Worm (Caenorhabditis elegans) whole organism, L1 larva: ENCODE measurements around the gene ttr-42.

ENCODE experiments used
- C16A3.4 ChIP-seq: fragments of 150-350 bp; optimal IDR thresholded peaks from 2 replicates; lab custom pipeline; 2014; ENCODE audit warnings: missing biosample characterization, missing genetic modification characterization
- C34B4.2 ChIP-seq: sonication (generic microtip); optimal IDR thresholded peaks from 2 replicates; lab custom pipeline; 2017; ENCODE audit warnings: mild to moderate bottlenecking, missing genetic modification characterization, missing compliant biosample characterization
- Y116A8C.19 ChIP-seq: sonication (generic microtip); optimal IDR thresholded peaks from 2 replicates; lab custom pipeline; 2016; ENCODE audit warnings: missing compliant biosample characterization, missing genetic modification characterization, borderline replicate concordance
- aha-1 ChIP-seq: fragments of 150-350 bp; optimal IDR thresholded peaks from 2 replicates; lab custom pipeline; 2014; ENCODE audit warnings: missing biosample characterization, missing genetic modification characterization
- aly-2 ChIP-seq: fragments of 150-350 bp; optimal IDR thresholded peaks from 2 replicates; lab custom pipeline; 2014; ENCODE audit warnings: missing biosample characterization, missing genetic modification characterization
- ama-1 ChIP-seq: fragments of 150-350 bp; optimal IDR thresholded peaks from 2 replicates; lab custom pipeline; 2014
- blmp-1 ChIP-seq: fragments of 150-350 bp; optimal IDR thresholded peaks from 2 replicates; lab custom pipeline; 2014; ENCODE audit warnings: missing biosample characterization, missing genetic modification characterization
- ceh-8 ChIP-seq: fragments of 200-800 bp; sonication (Bioruptor generic); optimal IDR thresholded peaks from 2 replicates; lab custom pipeline; 2018; ENCODE audit warnings: mild to moderate bottlenecking, missing genetic modification characterization, moderate library complexity, missing compliant biosample characterization
- ceh-82 ChIP-seq, 3 experiments: fragments of 150-350 bp in 1 of 3; sonication (generic microtip) in 2 of 3; optimal IDR thresholded peaks; 2 replicates each; lab custom pipeline; 2014 to 2017; ENCODE audit warnings: missing biosample characterization in 3 of 3, missing genetic modification characterization in 3 of 3
- ces-1 ChIP-seq: fragments of 150-350 bp; optimal IDR thresholded peaks from 2 replicates; lab custom pipeline; 2014; ENCODE audit warnings: missing biosample characterization, missing genetic modification reagents, missing genetic modification characterization
- egl-13 ChIP-seq: sonication (generic microtip); optimal IDR thresholded peaks from 2 replicates; lab custom pipeline; 2016; ENCODE audit warnings: missing genotype, missing genetic modification reagents, missing genetic modification characterization, missing compliant biosample characterization
- elt-3 ChIP-seq, 6 experiments: fragments of 150-350 bp in 1 of 6; sonication (generic microtip); optimal IDR thresholded peaks; 2 replicates each; lab custom pipeline; 2017 to 2018; ENCODE audit warnings: missing biosample characterization in 6 of 6, missing genetic modification characterization in 6 of 6, inconsistent platforms in 1 of 6
- fkh-10 ChIP-seq: sonication (generic microtip); optimal IDR thresholded peaks from 2 replicates; lab custom pipeline; 2017; ENCODE audit warnings: missing biosample characterization, missing genetic modification reagents, missing genetic modification characterization
- fkh-8 ChIP-seq: sonication (generic microtip); optimal IDR thresholded peaks from 2 replicates; lab custom pipeline; 2016; ENCODE audit warnings: mild to moderate bottlenecking, missing genetic modification characterization, missing compliant biosample characterization
- hlh-4 ChIP-seq: sonication (generic microtip); optimal IDR thresholded peaks from 2 replicates; lab custom pipeline; 2016; ENCODE audit warnings: mild to moderate bottlenecking, missing genetic modification characterization, missing compliant biosample characterization
- isw-1 ChIP-seq: fragments of 200-800 bp; sonication (Bioruptor generic); IDR thresholded peaks from 2 replicates; pipeline ENCODE4 v1.3.6; 2022; ENCODE audit warnings: missing genetic modification characterization, missing compliant biosample characterization
- jun-1 ChIP-seq: fragments of 150-350 bp; optimal IDR thresholded peaks from 2 replicates; lab custom pipeline; 2014; ENCODE audit warnings: missing biosample characterization, missing genetic modification reagents, missing genetic modification characterization
- lin-13 ChIP-seq: fragments of 150-350 bp; optimal IDR thresholded peaks from 2 replicates; lab custom pipeline; 2014; ENCODE audit warnings: missing biosample characterization, missing genetic modification reagents, missing genetic modification characterization
- lin-14 ChIP-seq: fragments of 200-800 bp; sonication (Bioruptor generic); optimal IDR thresholded peaks from 2 replicates; lab custom pipeline; 2018; ENCODE audit warnings: mild to moderate bottlenecking, missing genetic modification characterization, moderate library complexity, missing compliant biosample characterization
- lin-15B ChIP-seq: fragments of 150-350 bp; sonication (generic microtip); optimal IDR thresholded peaks from 3 replicates; lab custom pipeline; 2014; ENCODE audit warnings: missing biosample characterization, missing genetic modification characterization
- lin-35 ChIP-seq, 2 experiments: fragments of 150-350 bp; optimal IDR thresholded peaks; 2 replicates each; lab custom pipeline; 2014; ENCODE audit warnings: missing biosample characterization in 2 of 2, missing genetic modification characterization in 2 of 2, missing genetic modification reagents in 2 of 2
- lin-39 ChIP-seq: fragments of 150-350 bp; optimal IDR thresholded peaks from 2 replicates; lab custom pipeline; 2014; ENCODE audit warnings: missing biosample characterization, missing genetic modification reagents, missing genetic modification characterization
- lsy-2 ChIP-seq, 2 experiments: fragments of 150-350 bp; optimal IDR thresholded peaks; 2 replicates each; lab custom pipeline; 2014; ENCODE audit warnings: missing biosample characterization in 2 of 2, missing genetic modification characterization in 2 of 2
- mdl-1 ChIP-seq, 2 experiments: fragments of 150-350 bp; optimal IDR thresholded peaks; 2 replicates each; lab custom pipeline; 2014 to 2017; ENCODE audit warnings: missing biosample characterization in 2 of 2, missing genetic modification characterization in 2 of 2, inconsistent platforms in 1 of 2
- mef-2 ChIP-seq: fragments of 150-350 bp; optimal IDR thresholded peaks from 2 replicates; lab custom pipeline; 2014; ENCODE audit warnings: missing biosample characterization, missing genetic modification characterization
- mep-1 ChIP-seq: fragments of 150-350 bp; optimal IDR thresholded peaks from 2 replicates; lab custom pipeline; 2014; ENCODE audit warnings: missing biosample characterization, missing genetic modification characterization
- nhr-12 ChIP-seq: sonication (generic microtip); optimal IDR thresholded peaks from 2 replicates; lab custom pipeline; 2017; ENCODE audit warnings: missing biosample characterization, missing genetic modification characterization
- nhr-20 ChIP-seq: sonication (generic microtip); optimal IDR thresholded peaks from 2 replicates; lab custom pipeline; 2016; ENCODE audit warnings: mild to moderate bottlenecking, missing genetic modification characterization, missing compliant biosample characterization
- nhr-28 ChIP-seq: fragments of 150-350 bp; optimal IDR thresholded peaks from 2 replicates; lab custom pipeline; 2014; ENCODE audit warnings: missing biosample characterization, missing genetic modification characterization
- nhr-47 ChIP-seq: sonication (generic microtip); optimal IDR thresholded peaks from 2 replicates; lab custom pipeline; 2016; ENCODE audit warnings: mild to moderate bottlenecking, missing genetic modification characterization, moderate library complexity, missing compliant biosample characterization
- nhr-71 ChIP-seq: sonication (generic microtip); optimal IDR thresholded peaks from 2 replicates; lab custom pipeline; 2016; ENCODE audit warnings: mild to moderate bottlenecking, missing genetic modification characterization, moderate library complexity, missing compliant biosample characterization
- nhr-77 ChIP-seq: fragments of 150-350 bp; optimal IDR thresholded peaks from 2 replicates; lab custom pipeline; 2014; ENCODE audit warnings: missing biosample characterization, missing genetic modification characterization
- nhr-85 ChIP-seq: sonication (generic microtip); peaks from one replicate; lab custom pipeline; 2016; ENCODE audit warnings: missing genetic modification characterization, inconsistent platforms, missing compliant biosample characterization
- nhr-90 ChIP-seq: sonication (generic microtip); optimal IDR thresholded peaks from 2 replicates; lab custom pipeline; 2016; ENCODE audit warnings: mild to moderate bottlenecking, missing genetic modification characterization, missing compliant biosample characterization; ENCODE audit not compliant: poor library complexity
- pax-3 ChIP-seq: fragments of 200-800 bp; sonication (Bioruptor generic); optimal IDR thresholded peaks from 2 replicates; lab custom pipeline; 2018; ENCODE audit warnings: mild to moderate bottlenecking, missing genetic modification characterization, moderate library complexity, missing compliant biosample characterization
- pqm-1 ChIP-seq: sonication (generic microtip); optimal IDR thresholded peaks from 3 replicates; lab custom pipeline; 2017; ENCODE audit warnings: missing biosample characterization, missing genetic modification characterization
- rnt-1 ChIP-seq: sonication (generic microtip); optimal IDR thresholded peaks from 2 replicates; lab custom pipeline; 2016; ENCODE audit warnings: mild to moderate bottlenecking, missing genetic modification characterization, moderate library complexity, missing compliant biosample characterization
- skn-1 ChIP-seq: fragments of 150-350 bp; optimal IDR thresholded peaks from 2 replicates; lab custom pipeline; 2014; ENCODE audit warnings: missing biosample characterization, missing genetic modification characterization
- snpc-4 ChIP-seq: fragments of 150-350 bp; optimal IDR thresholded peaks from 2 replicates; lab custom pipeline; 2014; ENCODE audit warnings: missing biosample characterization, missing genetic modification characterization
- snu-23 ChIP-seq: sonication (generic microtip); optimal IDR thresholded peaks from 2 replicates; lab custom pipeline; 2016; ENCODE audit warnings: missing genetic modification characterization, missing compliant biosample characterization
- sptf-1 ChIP-seq: fragments of 150-350 bp; optimal IDR thresholded peaks from 2 replicates; lab custom pipeline; 2014; ENCODE audit warnings: missing biosample characterization, missing genetic modification characterization
- swsn-7 ChIP-seq: sonication (generic microtip); optimal IDR thresholded peaks from 2 replicates; lab custom pipeline; 2016; ENCODE audit warnings: missing genetic modification characterization, missing compliant biosample characterization
- tbx-2 ChIP-seq: sonication (generic microtip); optimal IDR thresholded peaks from 2 replicates; lab custom pipeline; 2016; ENCODE audit warnings: missing genetic modification characterization, missing compliant biosample characterization
- unc-30 ChIP-seq: sonication (generic microtip); optimal IDR thresholded peaks from 2 replicates; lab custom pipeline; 2017; ENCODE audit warnings: missing biosample characterization, missing genetic modification characterization
- unc-98 ChIP-seq: fragments of 200-800 bp; sonication (Bioruptor generic); IDR thresholded peaks from 2 replicates; pipeline ENCODE4 v1.3.6; 2022; ENCODE audit warnings: missing genetic modification characterization, missing compliant biosample characterization
- vab-15 ChIP-seq: sonication (generic microtip); optimal IDR thresholded peaks from 2 replicates; lab custom pipeline; 2017; ENCODE audit warnings: missing genotype, mild to moderate bottlenecking, missing genetic modification characterization, missing compliant biosample characterization
- xbp-1 ChIP-seq: sonication (generic microtip); optimal IDR thresholded peaks from 2 replicates; lab custom pipeline; 2016; ENCODE audit warnings: missing genetic modification characterization, missing compliant biosample characterization
- ztf-11 ChIP-seq, 2 experiments: sonication (generic microtip); optimal IDR thresholded peaks; 2 replicates each; lab custom pipeline; 2016 to 2017; ENCODE audit warnings: missing genetic modification characterization in 2 of 2, missing biosample characterization in 1 of 2, missing compliant biosample characterization in 1 of 2
- ztf-4 ChIP-seq: fragments of 150-350 bp; optimal IDR thresholded peaks from 2 replicates; lab custom pipeline; 2014; ENCODE audit warnings: missing biosample characterization, missing genetic modification characterization

Gene ttr-42

DNA sequence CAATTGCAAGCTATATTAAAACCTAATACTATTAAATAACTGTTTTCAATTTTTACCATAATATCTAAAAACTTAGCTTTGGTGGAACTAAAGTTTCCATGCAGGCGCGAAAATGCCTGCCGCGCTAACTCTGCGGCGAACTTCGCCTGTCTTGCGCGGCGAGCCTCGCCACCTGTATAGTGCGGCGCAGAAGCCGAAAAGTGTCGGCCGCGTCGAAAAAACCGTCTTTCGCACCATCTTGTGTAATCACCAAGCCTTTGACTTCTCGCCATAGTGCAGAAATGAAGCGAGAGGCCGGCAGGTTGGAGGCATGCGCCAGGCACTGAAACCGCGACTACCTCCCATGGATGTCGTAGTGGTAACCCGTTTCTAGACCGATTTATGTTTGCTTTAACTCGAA lies 26.1 kb upstream of the ttr-42 start:
- TF ChIP-seq nhr-85 (tag; lab: Kevin White, UChicago) (peak; percentile 58), blmp-1 (tag; lab: Kevin White, UChicago) (no peak), Y116A8C.19 (tag; lab: Kevin White, UChicago) (no peak), snpc-4 (tag; lab: Kevin White, UChicago) (peak; percentile 75), rnt-1 (tag; lab: Kevin White, UChicago) (peak; percentile 24), vab-15 (no peak)

DNA sequence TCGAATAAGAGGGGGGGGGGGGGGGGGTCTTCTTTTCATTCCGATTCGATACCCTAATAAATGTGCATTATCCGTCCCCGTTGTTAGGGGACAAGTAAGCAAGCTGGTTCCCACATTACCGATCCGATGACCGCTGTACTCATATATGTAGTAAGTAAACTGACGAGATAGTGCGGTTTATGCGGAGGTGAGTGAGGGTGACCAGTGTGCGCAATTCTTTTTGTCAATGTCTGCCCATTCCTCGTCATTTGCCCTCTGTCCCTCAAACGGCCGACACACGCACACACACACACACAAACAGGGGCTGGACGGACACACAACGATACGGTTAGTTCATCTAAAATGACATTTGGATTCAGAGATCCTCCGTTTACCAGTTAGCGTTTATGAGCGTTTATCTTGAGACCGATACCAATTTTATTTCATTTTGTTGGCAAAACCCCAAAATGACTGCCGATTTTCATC lies 25.3 kb upstream of the ttr-42 start, which contains the start of gene aat-3:
TSS of gene aat-3 (plus strand) at position 51 of the 465 bp plus-strand sequence.
- peak in 1 of 2 experiments; percentile 2 for TF ChIP-seq lsy-2 (tag; optimal IDR thresholded peaks at IDR 0.05; lab: Kevin White, UChicago)
- TF ChIP-seq skn-1, result peak; percentile 56
- TF ChIP-seq mdl-1 (tag; optimal IDR thresholded peaks at IDR 0.05; lab: Kevin White, UChicago), result peak in 1 of 2 experiments; percentile 15
- no peak for TF ChIP-seq nhr-77
- TF ChIP-seq sptf-1 (tag; lab: Kevin White, UChicago), result no peak
- no peak for TF ChIP-seq tbx-2
- TF ChIP-seq C16A3.4 (tag; lab: Kevin White, UChicago), result peak; percentile 26
- no peak for TF ChIP-seq pqm-1 (tag; lab: Kevin White, UChicago)
- no peak for TF ChIP-seq mef-2 (tag; lab: Kevin White, UChicago)
- peak; percentile 50 for TF ChIP-seq snu-23 (GFP tag; lab: Kevin White, UChicago)
- no peak for TF ChIP-seq nhr-12
- no peak for TF ChIP-seq ceh-8 (GFP tag; lab: Kevin White, UChicago)
- TF ChIP-seq rnt-1 (tag; lab: Kevin White, UChicago), result no peak
- TF ChIP-seq nhr-47 (tag; lab: Kevin White, UChicago), result peak; percentile 7
- no peak for TF ChIP-seq ces-1 (GFP tag; lab: Kevin White, UChicago)
- TF ChIP-seq vab-15, result peak; percentile 35
- peak; percentile 82 for TF ChIP-seq lin-14 (GFP tag; lab: Kevin White, UChicago)
- peak; percentile 17 for TF ChIP-seq mep-1
- peak; percentile 34 for TF ChIP-seq nhr-20 (tag; lab: Kevin White, UChicago)

DNA sequence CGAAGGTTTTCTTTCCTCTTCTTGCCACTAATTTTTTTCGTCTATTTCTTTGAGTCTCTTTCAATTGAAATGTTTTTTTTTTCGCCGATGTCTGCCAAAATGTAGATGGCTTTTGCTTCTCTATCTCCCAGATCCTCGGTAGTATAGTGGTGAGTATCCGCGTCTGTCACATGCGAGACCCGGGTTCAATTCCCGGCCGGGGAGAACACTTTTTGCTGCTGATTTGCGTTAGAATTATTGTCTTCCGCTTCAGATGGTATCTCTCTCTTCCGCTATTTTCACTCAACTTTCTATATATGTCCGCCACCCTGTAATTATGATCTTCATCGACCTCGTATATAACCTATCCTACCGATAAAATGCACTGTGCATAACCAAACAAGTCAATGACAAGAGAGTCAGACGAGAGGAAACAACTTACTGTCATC lies 24.1 kb upstream of the ttr-42 start:
- TF ChIP-seq fkh-10 (GFP tag; lab: Kevin White, UChicago) (no peak), nhr-90 (tag; lab: Kevin White, UChicago) (peak; percentile 85), lin-39 (tag; lab: Kevin White, UChicago) (no peak), fkh-8 (tag; lab: Kevin White, UChicago) (peak; percentile 65), xbp-1 (peak; percentile 64), lin-14 (GFP tag; lab: Kevin White, UChicago) (peak; percentile 67), aly-2 (tag; lab: Kevin White, UChicago) (peak; percentile 10), swsn-7 (tag; lab: Kevin White, UChicago) (peak; percentile 69), ztf-4 (tag; lab: Kevin White, UChicago) (no peak), ceh-82 (tag; optimal IDR thresholded peaks at IDR 0.05; lab: Kevin White, UChicago) (peak; percentile 33 to 64 (median 59)), ceh-8 (GFP tag; lab: Kevin White, UChicago) (no peak), lsy-2 (tag; optimal IDR thresholded peaks at IDR 0.05; lab: Kevin White, UChicago) (peak; percentile 42 to 67), lin-13 (GFP tag; lab: Kevin White, UChicago) (peak; percentile 2), mdl-1 (tag; optimal IDR thresholded peaks at IDR 0.05; lab: Kevin White, UChicago) (peak in 1 of 2 experiments; percentile 74), unc-30 (no peak), unc-98 (GFP tag; lab: Robert Waterston, UW) (no peak), C34B4.2 (tag; lab: Kevin White, UChicago) (no peak), blmp-1 (tag; lab: Kevin White, UChicago) (peak; percentile 68), nhr-71 (tag; lab: Kevin White, UChicago) (peak; percentile 81), isw-1 (GFP tag; lab: Robert Waterston, UW) (no peak), jun-1 (tag; lab: Kevin White, UChicago) (peak; percentile 63), pax-3 (tag; lab: Kevin White, UChicago) (peak; percentile 21), nhr-47 (tag; lab: Kevin White, UChicago) (peak; percentile 82), sptf-1 (tag; lab: Kevin White, UChicago) (no peak), elt-3 (tag; optimal IDR thresholded peaks at IDR 0.05; lab: Kevin White, UChicago) (peak in 2 of 6 experiments; percentile 53 to 56), egl-13 (tag; lab: Kevin White, UChicago) (peak; percentile 61), hlh-4 (tag; lab: Kevin White, UChicago) (no peak), aha-1 (tag; lab: Kevin White, UChicago) (no peak), nhr-28 (tag; lab: Kevin White, UChicago) (no peak), ama-1 (lab: Kevin White, UChicago) (no peak), ztf-11 (tag; optimal IDR thresholded peaks at IDR 0.05; lab: Kevin White, UChicago) (peak in 1 of 2 experiments; percentile 6), lin-35 (GFP tag; optimal IDR thresholded peaks at IDR 0.05; lab: Kevin White, UChicago) (peak; percentile 38 to 77), nhr-85 (tag; lab: Kevin White, UChicago) (peak; percentile 76), lin-15B (no peak)
